Fruit fly (Drosophila melanogaster) S2 (cell line): ENCODE measurements around the gene woc.

Experiments
- CG8478 ChIP-seq: fragments of >200 bp; optimal IDR thresholded peaks from 2 replicates; lab custom pipeline; 2018
- CTCF ChIP-seq, 2 experiments: fragments of >200 bp; optimal IDR thresholded peaks; 2 replicates each; lab custom pipeline; 2018

woc gene

dm6 chr3R:27214949-27215348 lies 48.9 kb downstream of the woc start:
- TF ChIP-seq CTCF (optimal IDR thresholded peaks at IDR 0.05; lab: Kevin White, UChicago) (no peak), CG8478 (lab: Kevin White, UChicago) (no peak)

- TF ChIP-seq CG8478 (lab: Kevin White, UChicago) (no peak), CTCF (optimal IDR thresholded peaks at IDR 0.05; lab: Kevin White, UChicago) (no peak)
These were observed 50.8 kb downstream of the woc start for dm6 chr3R:27212979-27213580.

dm6 chr3R:27209561-27210275 lies 54.1 kb downstream of the woc start:
- TF ChIP-seq CG8478 (lab: Kevin White, UChicago) = no peak
- no peak for TF ChIP-seq CTCF (optimal IDR thresholded peaks at IDR 0.05; lab: Kevin White, UChicago)

- TF ChIP-seq CTCF (optimal IDR thresholded peaks at IDR 0.05; lab: Kevin White, UChicago) (no peak), CG8478 (lab: Kevin White, UChicago) (no peak)
These were observed 55.0 kb downstream of the woc start for dm6 chr3R:27208724-27209343.
